Fruit fly (Drosophila melanogaster) whole organism: ENCODE results near the gene CG31904.

ENCODE experiments used
- psq ChIP-seq: fragments of >200 bp; optimal IDR thresholded peaks from 2 replicates; lab custom pipeline; 2017
- usp ChIP-seq: fragments of >200 bp; optimal IDR thresholded peaks from 2 replicates; lab custom pipeline; 2017; ENCODE audit warnings: missing biosample characterization, missing genetic modification characterization, mixed read lengths

DNA sequence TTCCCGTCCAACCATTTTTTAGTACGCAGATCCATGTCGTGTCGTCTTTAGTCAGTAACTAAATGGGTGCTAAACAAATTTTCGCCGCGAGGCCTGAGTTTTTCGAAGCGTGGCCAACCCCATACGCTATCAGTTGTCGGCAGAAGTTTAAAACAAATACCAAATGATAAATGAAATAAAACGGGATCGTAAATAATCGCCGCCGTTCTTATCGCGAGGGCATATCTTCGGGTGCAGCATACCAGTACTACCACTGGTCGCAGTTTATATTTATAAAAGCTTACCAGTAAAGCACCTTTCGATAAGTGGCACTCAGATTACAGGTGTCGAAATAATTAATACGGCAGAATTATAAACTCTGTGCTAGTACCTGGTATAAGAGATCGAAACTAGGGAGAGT lies 53.3 kb downstream of the CG31904 start:
- TF ChIP-seq psq (lab: Kevin White, UChicago) (no peak), usp (no peak)
